Fruit fly (Drosophila melanogaster): ENCODE measurements around the gene CG7179.

CG7179 gene

DNA sequence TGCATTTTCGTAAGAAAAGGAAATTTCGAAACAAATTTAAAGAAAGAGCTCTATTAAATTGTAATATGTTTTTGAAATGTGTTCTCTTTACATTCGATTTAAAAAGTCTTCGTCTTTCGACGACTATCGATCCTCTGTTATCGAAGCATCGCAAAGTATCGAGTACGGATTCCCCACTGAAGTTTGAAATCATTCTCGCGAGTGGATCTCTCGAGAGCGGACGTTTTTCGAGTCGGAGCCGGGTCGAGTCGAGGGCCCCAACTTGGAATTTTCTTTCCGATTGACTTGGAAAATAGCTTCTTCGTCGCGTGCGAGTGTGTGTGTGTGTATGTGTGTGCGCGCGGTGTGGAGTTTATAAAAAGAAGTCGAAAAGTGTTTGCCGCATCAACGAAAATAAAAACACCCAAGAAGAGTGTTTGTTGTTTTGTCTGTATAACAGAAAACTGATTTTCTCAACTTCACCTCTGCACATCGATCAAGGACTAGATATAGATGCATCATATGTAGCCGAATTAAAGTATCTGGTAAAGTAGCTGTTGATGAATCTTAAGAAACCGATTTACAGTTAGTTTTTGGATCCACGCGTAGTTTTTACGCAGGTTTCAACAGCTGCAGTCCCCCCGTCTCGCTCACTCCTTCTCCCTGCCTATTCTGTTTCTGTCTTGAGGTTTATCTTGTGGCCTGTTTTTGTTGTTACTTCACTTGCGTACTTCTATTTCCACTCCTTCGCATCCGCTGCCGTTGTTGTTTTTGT is 33.6 kb upstream of the CG7179 start, which contains the start of gene LanB1 (continued):
- no peak for TF ChIP-seq woc (GFP tag; optimal IDR thresholded peaks at IDR 0.05)
- TF ChIP-seq fru (GFP tag; optimal IDR thresholded peaks at IDR 0.05), result no peak

DNA sequence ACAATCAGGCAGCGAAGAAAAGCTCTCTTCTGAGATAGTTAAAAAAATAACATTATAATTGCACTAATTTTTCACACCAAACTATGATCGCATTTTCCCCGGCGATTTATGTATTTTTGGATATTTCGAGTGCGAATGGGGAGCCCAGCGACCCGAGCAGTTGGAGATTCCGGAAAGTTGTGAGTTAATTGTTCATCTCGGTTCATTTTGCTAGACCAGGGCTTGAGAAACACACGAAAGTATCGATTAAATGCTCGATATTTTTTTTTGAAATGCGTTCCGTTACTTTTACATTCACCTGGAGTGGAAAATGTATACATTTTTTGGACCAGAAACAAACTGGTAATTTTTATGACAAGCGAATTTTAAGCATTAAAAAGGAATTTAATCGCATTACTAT is 32.7 kb upstream of the CG7179 start, which contains the start of gene Cdc14:
TSS of gene Cdc14 (minus strand) at position 185 of the 400 bp plus-strand sequence.
- TF ChIP-seq Sp1 (GFP tag; optimal IDR thresholded peaks at IDR 0.05) (peak; percentile 3), Dfd (GFP tag; optimal IDR thresholded peaks at IDR 0.05) (no peak), Hr83 (GFP tag; optimal IDR thresholded peaks at IDR 0.05; ENCODE audit: poor library complexity, severe bottlenecking) (peak; percentile 60), Vsx2 (GFP tag; optimal IDR thresholded peaks at IDR 0.05; ENCODE audit: partially characterized antibody) (peak; percentile 28), jim (GFP tag; optimal IDR thresholded peaks at IDR 0.05) (no peak), foxo (GFP tag; optimal IDR thresholded peaks at IDR 0.05) (peak in 1 of 2 experiments; percentile 4), Rel (GFP tag; optimal IDR thresholded peaks at IDR 0.05) (no peak), Rel (tag; optimal IDR thresholded peaks at IDR 0.05) (peak; percentile 59), fru (GFP tag; optimal IDR thresholded peaks at IDR 0.05) (peak; percentile 5), CrebA (GFP tag; optimal IDR thresholded peaks at IDR 0.05; ENCODE audit: borderline replicate concordance) (no peak), dsf (GFP tag; optimal IDR thresholded peaks at IDR 0.05; ENCODE audit: borderline replicate concordance) (no peak), br (GFP tag; optimal IDR thresholded peaks at IDR 0.05) (peak; percentile 6)

DNA sequence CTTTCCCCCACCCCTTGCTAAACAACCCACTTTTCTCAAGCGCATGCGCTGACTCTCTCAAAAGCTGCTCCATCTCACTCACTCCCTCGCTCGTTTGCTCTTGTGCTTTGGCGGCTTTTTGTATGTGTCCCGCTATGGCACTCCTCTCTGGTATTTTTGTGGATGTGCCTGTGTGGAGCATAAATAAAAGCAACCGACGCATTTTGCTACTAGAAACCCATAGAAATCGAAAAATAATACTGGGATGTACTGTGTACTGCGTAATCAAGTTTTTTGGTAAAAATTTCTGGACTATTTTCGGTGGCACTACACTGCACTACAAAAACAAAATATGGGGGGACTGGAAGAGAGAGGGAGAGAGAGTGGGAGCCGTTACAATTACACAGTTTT is 31.9 kb upstream of the CG7179 start:
- TF ChIP-seq woc (GFP tag; optimal IDR thresholded peaks at IDR 0.05) (no peak), Sp1 (GFP tag; optimal IDR thresholded peaks at IDR 0.05) (peak; percentile 26), Rel (GFP tag; optimal IDR thresholded peaks at IDR 0.05) (no peak), Rel (tag; optimal IDR thresholded peaks at IDR 0.05) (peak; percentile 68), CG9705 (GFP tag; optimal IDR thresholded peaks at IDR 0.05) (peak; percentile 19), ey (GFP tag; optimal IDR thresholded peaks at IDR 0.05) (peak; percentile 6), dl (GFP tag; optimal IDR thresholded peaks at IDR 0.05; ENCODE audit: insufficient read depth in 1 of 2, partially characterized antibody in 2 of 2) (peak; percentile 93 to 95), usp (GFP tag; optimal IDR thresholded peaks at IDR 0.05) (no peak), br (GFP tag; optimal IDR thresholded peaks at IDR 0.05) (peak; percentile 40), Dif (GFP tag; optimal IDR thresholded peaks at IDR 0.05; ENCODE audit: partially characterized antibody) (peak; percentile 99), psq (GFP tag; optimal IDR thresholded peaks at IDR 0.05) (peak; percentile 30), Hr83 (GFP tag; optimal IDR thresholded peaks at IDR 0.05; ENCODE audit: poor library complexity, severe bottlenecking) (peak; percentile 95), N (GFP tag; optimal IDR thresholded peaks at IDR 0.05) (peak; percentile 71), sv (GFP tag; optimal IDR thresholded peaks at IDR 0.05) (no peak), rgr (GFP tag; optimal IDR thresholded peaks at IDR 0.05) (peak; percentile 41), CrebA (GFP tag; optimal IDR thresholded peaks at IDR 0.05; ENCODE audit: borderline replicate concordance) (no peak), Dfd (GFP tag; optimal IDR thresholded peaks at IDR 0.05) (no peak), Vsx2 (GFP tag; optimal IDR thresholded peaks at IDR 0.05; ENCODE audit: partially characterized antibody) (peak; percentile 99), Abd-B (GFP tag; optimal IDR thresholded peaks at IDR 0.05) (no peak), h (GFP tag; optimal IDR thresholded peaks at IDR 0.05) (peak; percentile 59), fru (GFP tag; optimal IDR thresholded peaks at IDR 0.05) (peak; percentile 53), foxo (GFP tag; optimal IDR thresholded peaks at IDR 0.05) (no peak), Jra (GFP tag; optimal IDR thresholded peaks at IDR 0.05) (peak; percentile 39)

DNA sequence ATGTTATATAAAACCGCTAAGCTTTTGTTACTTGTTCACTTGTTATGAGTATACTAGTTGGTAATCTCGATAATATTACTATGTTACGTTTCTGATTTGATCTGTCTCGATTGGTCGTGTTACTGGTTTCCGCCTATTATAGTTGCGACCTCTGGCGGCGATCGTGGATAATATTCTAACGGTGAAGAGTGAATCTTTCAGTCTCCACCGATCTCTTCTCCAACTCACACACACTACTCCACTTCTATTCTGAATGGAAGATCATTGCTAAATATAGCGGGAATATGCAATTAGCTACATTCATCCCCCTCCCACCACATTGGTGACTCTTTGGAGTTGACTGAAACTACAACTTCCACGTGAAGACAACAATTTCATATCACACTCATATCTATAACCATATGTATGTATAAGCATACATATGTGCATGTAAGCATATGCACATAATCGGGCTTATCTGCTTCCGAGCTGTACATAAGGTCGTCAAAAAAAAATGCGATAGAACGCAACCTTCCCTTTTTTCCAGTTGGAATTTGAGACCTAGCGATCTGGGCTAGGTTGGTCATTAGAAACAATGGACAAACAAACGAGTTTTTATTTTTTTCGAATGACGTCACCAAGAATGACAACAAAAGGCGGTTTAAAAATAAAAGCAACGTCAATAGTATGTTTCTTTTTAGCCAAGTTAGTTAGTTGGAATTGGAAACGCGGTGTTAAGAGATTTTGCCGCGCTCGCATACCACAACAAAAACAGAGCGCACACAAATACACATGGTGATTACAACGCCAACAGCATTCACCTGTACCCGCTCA is 31.3 kb upstream of the CG7179 start:
- TF ChIP-seq Myc (optimal IDR thresholded peaks at IDR 0.05) (no peak), brk (GFP tag; optimal IDR thresholded peaks at IDR 0.05) (peak; percentile 16), jim (GFP tag; optimal IDR thresholded peaks at IDR 0.05) (peak; percentile 18)

DNA sequence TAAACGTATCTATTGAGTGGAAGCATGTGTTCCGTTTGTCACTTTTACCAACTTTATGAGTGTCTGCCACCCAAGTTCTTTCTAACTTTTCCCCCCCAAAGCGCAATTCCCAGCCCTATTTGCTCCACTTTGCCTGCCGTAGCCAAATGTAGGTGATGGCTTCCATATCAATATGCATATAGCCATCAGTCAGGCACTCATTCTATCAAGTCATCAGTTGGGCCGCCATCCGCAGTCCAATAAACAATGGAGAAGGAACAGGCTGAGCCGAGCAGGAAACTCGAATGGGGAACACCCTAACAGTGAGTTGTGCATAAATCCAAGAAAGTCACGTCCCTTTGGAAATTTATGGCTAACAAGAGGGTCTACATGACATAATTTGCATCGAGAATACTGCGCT is 29.7 kb upstream of the CG7179 start:
- TF ChIP-seq ey (GFP tag; optimal IDR thresholded peaks at IDR 0.05), result no peak
- TF ChIP-seq rgr (GFP tag; optimal IDR thresholded peaks at IDR 0.05), result no peak
- no peak for TF ChIP-seq usp (GFP tag; optimal IDR thresholded peaks at IDR 0.05)
- TF ChIP-seq jim (GFP tag; optimal IDR thresholded peaks at IDR 0.05), result no peak
- TF ChIP-seq dl (GFP tag; optimal IDR thresholded peaks at IDR 0.05; ENCODE audit: insufficient read depth in 1 of 2, partially characterized antibody in 2 of 2), result no peak
- TF ChIP-seq Dfd (GFP tag; optimal IDR thresholded peaks at IDR 0.05), result no peak
- no peak for TF ChIP-seq fru (GFP tag; optimal IDR thresholded peaks at IDR 0.05)
- no peak for TF ChIP-seq Dif (GFP tag; optimal IDR thresholded peaks at IDR 0.05; ENCODE audit: partially characterized antibody)
- no peak for TF ChIP-seq Hr78 (GFP tag; optimal IDR thresholded peaks at IDR 0.05)
- TF ChIP-seq brk (GFP tag; optimal IDR thresholded peaks at IDR 0.05), result no peak
- no peak for TF ChIP-seq Abd-B (GFP tag; optimal IDR thresholded peaks at IDR 0.05)
- TF ChIP-seq CG32264 (GFP tag; optimal IDR thresholded peaks at IDR 0.05), result no peak
- TF ChIP-seq h (GFP tag; optimal IDR thresholded peaks at IDR 0.05), result no peak
- TF ChIP-seq Hnf4 (GFP tag; optimal IDR thresholded peaks at IDR 0.05), result no peak
- TF ChIP-seq br (GFP tag; optimal IDR thresholded peaks at IDR 0.05), result no peak
- TF ChIP-seq pan (optimal IDR thresholded peaks at IDR 0.05), result no peak
- no peak for TF ChIP-seq OdsH (GFP tag; optimal IDR thresholded peaks at IDR 0.05)
- TF ChIP-seq Sp1 (GFP tag; optimal IDR thresholded peaks at IDR 0.05), result no peak
